Worm (Caenorhabditis elegans) whole organism, young adult: ENCODE measurements around the gene nhr-154.

Experiments used
- hmg-1.2 ChIP-seq: fragments of 200-800 bp; sonication (Bioruptor generic); IDR thresholded peaks from 2 replicates; pipeline ENCODE4 v1.3.6; 2022; ENCODE audit warnings: missing genetic modification reagents, missing genetic modification characterization, missing compliant biosample characterization
- lag-1 ChIP-seq: fragments of 200-800 bp; sonication (Bioruptor generic); IDR thresholded peaks from 2 replicates; pipeline ENCODE4 v1.3.6; 2022; ENCODE audit warnings: missing genetic modification reagents, missing genetic modification characterization, missing compliant biosample characterization
- snpc-1.1 ChIP-seq: sonication (generic microtip); optimal IDR thresholded peaks from 2 replicates; lab custom pipeline; 2017; ENCODE audit warnings: missing genetic modification characterization, mild to moderate bottlenecking, missing compliant biosample characterization, antibody characterized with exemption, moderate library complexity, missing genotype, missing genetic modification reagents; ENCODE audit not compliant: insufficient read depth
- somi-1 ChIP-seq: fragments of 200-800 bp; sonication (Bioruptor generic); optimal IDR thresholded peaks from 2 replicates; lab custom pipeline; 2018; ENCODE audit warnings: mild to moderate bottlenecking, missing genetic modification characterization, missing compliant biosample characterization

ce11 chrV:12095865-12096264, 5.2 kb upstream of the nhr-154 start, which contains the start of gene nhr-207:
- no peak for TF ChIP-seq lag-1 (GFP tag; lab: Robert Waterston, UW)
- no peak for TF ChIP-seq snpc-1.1 (tag; lab: Kevin White, UChicago)
- no peak for TF ChIP-seq hmg-1.2 (GFP tag; lab: Robert Waterston, UW)
- TF ChIP-seq somi-1 (GFP tag; lab: Kevin White, UChicago): no peak
